Worm (Caenorhabditis elegans) whole organism, L4 larva: Measurements from ENCODE around the gene grsp-3.

Experiments
- ZK546.5 ChIP-seq, 2 experiments: sonication (generic microtip); optimal IDR thresholded peaks; 2 replicates each; lab custom pipeline; 2017; ENCODE audit warnings: missing biosample characterization in 2 of 2, missing genetic modification characterization in 2 of 2
- dpl-1 ChIP-seq: fragments of 150-350 bp; optimal IDR thresholded peaks from 2 replicates; lab custom pipeline; 2014; ENCODE audit warnings: missing biosample characterization, missing genetic modification reagents, missing genetic modification characterization
- egl-27 ChIP-seq: sonication (generic microtip); optimal IDR thresholded peaks from 3 replicates; lab custom pipeline; 2017; ENCODE audit warnings: missing biosample characterization, missing genetic modification reagents, missing genetic modification characterization
- lsy-2 ChIP-seq, 2 experiments: fragments of 150-350 bp in 1 of 2; sonication (generic microtip) in 1 of 2; optimal IDR thresholded peaks; 2 replicates each; lab custom pipeline; 2014 to 2017; ENCODE audit warnings: missing biosample characterization in 2 of 2, missing genetic modification characterization in 2 of 2
- nhr-76 ChIP-seq: fragments of 150-350 bp; optimal IDR thresholded peaks from 2 replicates; lab custom pipeline; 2014; ENCODE audit warnings: missing biosample characterization, missing genetic modification characterization
- snpc-4 ChIP-seq: fragments of 150-350 bp; optimal IDR thresholded peaks from 2 replicates; lab custom pipeline; 2014; ENCODE audit warnings: missing biosample characterization, missing genetic modification characterization
- unc-130 ChIP-seq: sonication (generic microtip); optimal IDR thresholded peaks from 2 replicates; lab custom pipeline; 2016; ENCODE audit warnings: missing genetic modification reagents, missing genetic modification characterization, missing compliant biosample characterization
- unc-62 ChIP-seq, 3 experiments: fragments of 150-350 bp in 1 of 3; sonication (generic microtip); optimal IDR thresholded peaks in 2 of 3; peaks in 1 of 3; 1 replicate in 1 of 3; 2 replicates in 2 of 3; lab custom pipeline; 2014 to 2017; ENCODE audit warnings: missing biosample characterization in 3 of 3, missing genetic modification characterization in 3 of 3, missing genetic modification reagents in 3 of 3, missing genotype in 1 of 3
- ztf-11 ChIP-seq: fragments of 150-350 bp; optimal IDR thresholded peaks from 2 replicates; lab custom pipeline; 2014; ENCODE audit warnings: missing biosample characterization, missing genetic modification characterization

ce11 chrIV:7131780-7132179 is at the start of gene grsp-3:
- TF ChIP-seq unc-62 (GFP tag; optimal IDR thresholded peaks at IDR 0.05 in 1 of 2; lab: Kevin White, UChicago) (no peak), unc-62 (tag; optimal IDR thresholded peaks at IDR 0.05; lab: Kevin White, UChicago) (no peak), snpc-4 (tag; lab: Kevin White, UChicago) (no peak), lsy-2 (tag; optimal IDR thresholded peaks at IDR 0.05; lab: Kevin White, UChicago) (no peak), ztf-11 (tag; lab: Kevin White, UChicago) (no peak), dpl-1 (no peak), unc-130 (GFP tag; lab: Kevin White, UChicago) (no peak), egl-27 (tag; lab: Kevin White, UChicago) (no peak), nhr-76 (tag; lab: Kevin White, UChicago) (no peak), ZK546.5 (tag; optimal IDR thresholded peaks at IDR 0.05; lab: Kevin White, UChicago) (no peak)
